Worm (Caenorhabditis elegans): Measurements from ENCODE around the gene dop-4.
A peak's percentile ranks its signal among the peaks of the same experiment; 100 is the strongest.

Gene dop-4

ce11 chrX:1302267-1302666, 7.2 kb downstream of the dop-4 start:
- TF ChIP-seq nhr-21 (tag; optimal IDR thresholded peaks at IDR 0.05) = peak; percentile 30
- peak; percentile 38 for TF ChIP-seq gmeb-1 (tag; optimal IDR thresholded peaks at IDR 0.05)
- TF ChIP-seq nhr-10 (tag; optimal IDR thresholded peaks at IDR 0.05) = no peak
- no peak for TF ChIP-seq ama-1 (optimal IDR thresholded peaks at IDR 0.05)
- TF ChIP-seq mab-5 (tag; optimal IDR thresholded peaks at IDR 0.05) = peak; percentile 31
- peak; percentile 71 for TF ChIP-seq crh-2 (tag; optimal IDR thresholded peaks at IDR 0.05)
- no peak for TF ChIP-seq ceh-82 (tag; optimal IDR thresholded peaks at IDR 0.05)
- TF ChIP-seq F13H6.1 (tag; optimal IDR thresholded peaks at IDR 0.05) = peak; percentile 92
- TF ChIP-seq nhr-23 (tag; optimal IDR thresholded peaks at IDR 0.05) = no peak
- TF ChIP-seq ceh-16 (tag; optimal IDR thresholded peaks at IDR 0.05) = no peak
- TF ChIP-seq peb-1 (tag; optimal IDR thresholded peaks at IDR 0.05) = no peak
- peak; percentile 51 for TF ChIP-seq lin-11 (tag; optimal IDR thresholded peaks at IDR 0.05)
- peak; percentile 11 to 66 for TF ChIP-seq lsy-2 (tag; optimal IDR thresholded peaks at IDR 0.05)
- no peak for TF ChIP-seq ZK546.5 (tag; optimal IDR thresholded peaks at IDR 0.05)
- TF ChIP-seq ztf-1 (GFP tag; conservative IDR thresholded peaks at IDR 0.05) = no peak
- peak; percentile 9 to 40 for TF ChIP-seq mdl-1 (tag; optimal IDR thresholded peaks at IDR 0.05)
- TF ChIP-seq elt-3 (tag; optimal IDR thresholded peaks at IDR 0.05) = no peak
- TF ChIP-seq egl-27 (tag; optimal IDR thresholded peaks at IDR 0.05) = peak; percentile 39
- TF ChIP-seq nhr-12 (tag; optimal IDR thresholded peaks at IDR 0.05) = no peak
- peak; percentile 91 for TF ChIP-seq nhr-129 (tag; optimal IDR thresholded peaks at IDR 0.05)
- TF ChIP-seq fos-1 (tag; optimal IDR thresholded peaks at IDR 0.05) = peak; percentile 86
- no peak for TF ChIP-seq nhr-25 (tag; optimal IDR thresholded peaks at IDR 0.05)
- TF ChIP-seq sma-3 (GFP tag; optimal IDR thresholded peaks at IDR 0.05) = peak; percentile 36
- peak; percentile 71 for TF ChIP-seq lin-13 (GFP tag; optimal IDR thresholded peaks at IDR 0.05)
- TF ChIP-seq mbf-1 (tag; optimal IDR thresholded peaks at IDR 0.05) = no peak
- TF ChIP-seq C34F6.9 (tag; optimal IDR thresholded peaks at IDR 0.05) = peak; percentile 72
- TF ChIP-seq dmd-4 (tag; optimal IDR thresholded peaks at IDR 0.05) = no peak
- peak; percentile 82 for TF ChIP-seq zag-1 (tag; optimal IDR thresholded peaks at IDR 0.05)
- no peak for TF ChIP-seq nhr-11 (tag; optimal IDR thresholded peaks at IDR 0.05)
- no peak for TF ChIP-seq ztf-4 (tag; optimal IDR thresholded peaks at IDR 0.05)
- TF ChIP-seq snpc-4 (tag; optimal IDR thresholded peaks at IDR 0.05) = peak; percentile 44
- no peak for TF ChIP-seq unc-62 (GFP tag; optimal IDR thresholded peaks at IDR 0.05)
- TF ChIP-seq sem-4 (tag; optimal IDR thresholded peaks at IDR 0.05) = peak; percentile 46
- TF ChIP-seq nhr-6 (tag; optimal IDR thresholded peaks at IDR 0.05) = peak; percentile 19
- TF ChIP-seq sma-9 (GFP tag; optimal IDR thresholded peaks at IDR 0.05) = peak; percentile 79
- no peak for TF ChIP-seq sma-9 (tag; optimal IDR thresholded peaks at IDR 0.05)
- TF ChIP-seq unc-55 (GFP tag; optimal IDR thresholded peaks at IDR 0.05) = peak; percentile 89

DNA sequence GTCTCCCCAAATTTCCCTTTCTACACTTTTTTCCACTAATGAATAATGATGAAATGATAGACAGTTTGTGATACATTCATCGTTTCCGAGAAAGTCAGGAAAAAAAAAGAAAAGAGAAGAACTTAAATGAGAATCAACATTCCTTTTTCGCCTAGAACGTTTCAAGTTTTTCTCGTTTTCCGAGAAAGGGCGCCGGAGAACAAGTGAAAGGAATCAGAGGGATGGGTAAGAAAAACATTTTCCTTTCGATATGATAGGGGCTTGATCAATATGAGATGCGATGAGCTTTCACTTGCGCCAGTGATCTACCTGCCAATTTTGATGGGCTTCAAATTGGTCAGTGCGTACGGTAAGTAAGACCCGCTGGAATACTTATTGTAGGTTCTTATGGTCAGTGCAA, 14.4 kb downstream of the dop-4 start:
- TF ChIP-seq nhr-77 (tag; optimal IDR thresholded peaks at IDR 0.05) = no peak
- TF ChIP-seq blmp-1 (tag; optimal IDR thresholded peaks at IDR 0.05; ENCODE audit: insufficient read depth) = peak; percentile 83
- TF ChIP-seq nhr-21 (tag; optimal IDR thresholded peaks at IDR 0.05) = peak; percentile 35

DNA sequence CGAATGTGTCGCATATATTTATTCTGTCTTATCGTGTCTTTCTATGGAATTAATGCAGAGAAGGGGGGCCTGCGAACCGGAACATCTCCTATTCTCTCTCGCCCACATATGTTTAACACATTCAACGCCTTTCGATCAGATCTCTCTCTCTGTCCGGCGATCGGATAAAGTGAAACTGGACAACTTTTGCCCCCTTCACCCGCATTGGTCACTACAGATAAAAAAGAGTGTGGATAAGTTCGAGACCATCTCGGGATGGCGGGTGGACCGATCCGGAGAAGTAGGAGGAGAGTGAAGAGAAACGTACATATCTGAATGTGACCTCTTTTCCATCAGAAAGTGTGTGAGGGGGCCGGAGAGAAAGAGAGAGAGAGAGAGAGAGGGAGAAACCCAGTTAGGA, 16.0 kb downstream of the dop-4 start, which contains the start of gene H42K12.3:
Gene H42K12.3, plus strand, starts transcription at position 308 of the 400 bp plus-strand sequence.
- TF ChIP-seq lin-11 (tag; optimal IDR thresholded peaks at IDR 0.05) (no peak), lin-13 (GFP tag; optimal IDR thresholded peaks at IDR 0.05) (no peak), alr-1 (tag; optimal IDR thresholded peaks at IDR 0.05) (no peak), ZK546.5 (tag; optimal IDR thresholded peaks at IDR 0.05) (no peak), skn-1 (tag; optimal IDR thresholded peaks at IDR 0.05) (no peak), ztf-1 (GFP tag; conservative IDR thresholded peaks at IDR 0.05) (no peak), sma-9 (GFP tag; optimal IDR thresholded peaks at IDR 0.05) (no peak), sma-9 (tag; optimal IDR thresholded peaks at IDR 0.05) (no peak), ceh-16 (tag; optimal IDR thresholded peaks at IDR 0.05) (no peak), C34F6.9 (tag; optimal IDR thresholded peaks at IDR 0.05) (no peak), nhr-10 (tag; optimal IDR thresholded peaks at IDR 0.05) (no peak), R02D3.7 (tag; optimal IDR thresholded peaks at IDR 0.05) (no peak), nhr-129 (tag; optimal IDR thresholded peaks at IDR 0.05) (no peak), ztf-11 (tag; optimal IDR thresholded peaks at IDR 0.05) (no peak), unc-39 (tag; optimal IDR thresholded peaks at IDR 0.05) (no peak), nhr-23 (tag; optimal IDR thresholded peaks at IDR 0.05) (no peak)

Data from whole organism, L2 larva.